Worm (Caenorhabditis elegans) whole organism, late embryonic: ENCODE measurements around the gene bus-4.

ENCODE experiments used
- K02D7.2 ChIP-seq: sonication (generic microtip); optimal IDR thresholded peaks from 2 replicates; lab custom pipeline; 2017; ENCODE audit warnings: mild to moderate bottlenecking, missing genetic modification characterization, missing compliant biosample characterization
- T23F11.4 ChIP-seq: fragments of 200-800 bp; sonication (Bioruptor generic); optimal IDR thresholded peaks from 2 replicates; lab custom pipeline; 2018; ENCODE audit warnings: mild to moderate bottlenecking, missing genetic modification characterization, missing compliant biosample characterization
- Y22D7AL.16 ChIP-seq: sonication (generic microtip); optimal IDR thresholded peaks from 2 replicates; lab custom pipeline; 2016; ENCODE audit warnings: missing genetic modification characterization, missing compliant biosample characterization
- ama-1 ChIP-seq: fragments of 150-350 bp; optimal IDR thresholded peaks from 2 replicates; lab custom pipeline; 2014
- ceh-18 ChIP-seq: sonication (generic microtip); optimal IDR thresholded peaks from 2 replicates; lab custom pipeline; 2016; ENCODE audit warnings: missing genetic modification characterization, missing compliant biosample characterization
- ceh-24 ChIP-seq: sonication (generic microtip); optimal IDR thresholded peaks from 2 replicates; lab custom pipeline; 2016; ENCODE audit warnings: mild to moderate bottlenecking, missing genetic modification characterization, missing compliant biosample characterization
- ceh-31 ChIP-seq: sonication (generic microtip); optimal IDR thresholded peaks from 2 replicates; lab custom pipeline; 2016; ENCODE audit warnings: missing genetic modification characterization, missing compliant biosample characterization
- ceh-48 ChIP-seq: sonication (generic microtip); optimal IDR thresholded peaks from 2 replicates; lab custom pipeline; 2016; ENCODE audit warnings: missing genetic modification characterization, inconsistent platforms, missing compliant biosample characterization
- ceh-6 ChIP-seq: fragments of 200-800 bp; sonication (Bioruptor generic); optimal IDR thresholded peaks from 2 replicates; lab custom pipeline; 2018; ENCODE audit warnings: mild to moderate bottlenecking, missing genetic modification characterization, missing compliant biosample characterization
- che-1 ChIP-seq: sonication (generic microtip); optimal IDR thresholded peaks from 2 replicates; lab custom pipeline; 2016; ENCODE audit warnings: mild to moderate bottlenecking, missing genetic modification characterization, missing compliant biosample characterization
- dmd-4 ChIP-seq: sonication (generic microtip); optimal IDR thresholded peaks from 2 replicates; lab custom pipeline; 2016; ENCODE audit warnings: borderline replicate concordance, missing genetic modification characterization, missing compliant biosample characterization
- dve-1 ChIP-seq: sonication (generic microtip); optimal IDR thresholded peaks from 2 replicates; lab custom pipeline; 2017; ENCODE audit warnings: antibody characterized with exemption, mild to moderate bottlenecking, missing genetic modification characterization, missing compliant biosample characterization
- ets-4 ChIP-seq: sonication (generic microtip); optimal IDR thresholded peaks from 2 replicates; lab custom pipeline; 2016; ENCODE audit warnings: missing genetic modification characterization, missing compliant biosample characterization
- eyg-1 ChIP-seq: sonication (generic microtip); optimal IDR thresholded peaks from 2 replicates; lab custom pipeline; 2016; ENCODE audit warnings: missing genotype, missing genetic modification characterization, missing compliant biosample characterization
- fkh-10 ChIP-seq: fragments of 150-350 bp; optimal IDR thresholded peaks from 2 replicates; lab custom pipeline; 2014; ENCODE audit warnings: missing biosample characterization, missing genetic modification reagents, missing genetic modification characterization
- gmeb-2 ChIP-seq: sonication (generic microtip); optimal IDR thresholded peaks from 2 replicates; lab custom pipeline; 2016; ENCODE audit warnings: missing genetic modification characterization, inconsistent platforms, missing compliant biosample characterization
- hlh-15 ChIP-seq: sonication (generic microtip); optimal IDR thresholded peaks from 2 replicates; lab custom pipeline; 2016; ENCODE audit warnings: missing genetic modification characterization, missing compliant biosample characterization
- hlh-6 ChIP-seq: sonication (generic microtip); optimal IDR thresholded peaks from 2 replicates; lab custom pipeline; 2016; ENCODE audit warnings: missing genotype, missing genetic modification characterization, missing compliant biosample characterization
- lin-11 ChIP-seq: fragments of 200-800 bp; sonication (Bioruptor generic); optimal IDR thresholded peaks from 2 replicates; lab custom pipeline; 2018; ENCODE audit warnings: mild to moderate bottlenecking, missing genetic modification characterization, missing compliant biosample characterization
- nfya-1 ChIP-seq: sonication (generic microtip); optimal IDR thresholded peaks from 2 replicates; lab custom pipeline; 2017; ENCODE audit warnings: missing genetic modification characterization, mild to moderate bottlenecking, missing compliant biosample characterization, antibody characterized with exemption, moderate library complexity
- nhr-11 ChIP-seq: fragments of 150-350 bp; optimal IDR thresholded peaks from 2 replicates; lab custom pipeline; 2014; ENCODE audit warnings: missing biosample characterization, missing genetic modification characterization
- nhr-232 ChIP-seq: sonication (generic microtip); optimal IDR thresholded peaks from 2 replicates; lab custom pipeline; 2016; ENCODE audit warnings: missing genetic modification characterization, missing compliant biosample characterization
- npax-4 ChIP-seq: sonication (generic microtip); optimal IDR thresholded peaks from 2 replicates; lab custom pipeline; 2016; ENCODE audit warnings: missing genetic modification characterization, missing compliant biosample characterization
- pag-3 ChIP-seq: sonication (generic microtip); optimal IDR thresholded peaks from 2 replicates; lab custom pipeline; 2016; ENCODE audit warnings: missing compliant biosample characterization, missing genetic modification characterization, borderline replicate concordance
- pat-9 ChIP-seq: fragments of 200-800 bp; sonication (Bioruptor generic); optimal IDR thresholded peaks from 2 replicates; lab custom pipeline; 2018; ENCODE audit warnings: mild to moderate bottlenecking, missing genetic modification characterization, moderate library complexity, missing compliant biosample characterization
- pax-1 ChIP-seq: fragments of 150-350 bp; optimal IDR thresholded peaks from 2 replicates; lab custom pipeline; 2014; ENCODE audit warnings: missing biosample characterization, missing genetic modification characterization
- pha-2 ChIP-seq: sonication (generic microtip); optimal IDR thresholded peaks from 2 replicates; lab custom pipeline; 2017; ENCODE audit warnings: mild to moderate bottlenecking, missing genetic modification characterization, missing compliant biosample characterization
- pha-4 ChIP-seq: fragments of 150-350 bp; optimal IDR thresholded peaks from 2 replicates; lab custom pipeline; 2018; ENCODE audit warnings: missing biosample characterization, missing genetic modification reagents, missing genetic modification characterization
- pqm-1 ChIP-seq: sonication (generic microtip); optimal IDR thresholded peaks from 2 replicates; lab custom pipeline; 2016; ENCODE audit warnings: missing genetic modification characterization, missing compliant biosample characterization
- sox-4 ChIP-seq: sonication (generic microtip); optimal IDR thresholded peaks from 2 replicates; lab custom pipeline; 2017; ENCODE audit warnings: mild to moderate bottlenecking, missing genetic modification characterization, inconsistent platforms, missing compliant biosample characterization
- tbx-2 ChIP-seq: sonication (generic microtip); optimal IDR thresholded peaks from 2 replicates; lab custom pipeline; 2016; ENCODE audit warnings: missing genetic modification characterization, missing compliant biosample characterization
- tbx-7 ChIP-seq: sonication (generic microtip); optimal IDR thresholded peaks from 2 replicates; lab custom pipeline; 2016; ENCODE audit warnings: missing genotype, missing genetic modification characterization, missing compliant biosample characterization
- unc-55 ChIP-seq: sonication (generic microtip); optimal IDR thresholded peaks from 2 replicates; lab custom pipeline; 2017; ENCODE audit warnings: missing biosample characterization, missing genetic modification reagents, missing genetic modification characterization
- unc-86 ChIP-seq: sonication (generic microtip); optimal IDR thresholded peaks from 2 replicates; lab custom pipeline; 2016; ENCODE audit warnings: missing genetic modification characterization, missing compliant biosample characterization
- ztf-16 ChIP-seq: sonication (generic microtip); optimal IDR thresholded peaks from 2 replicates; lab custom pipeline; 2017; ENCODE audit warnings: missing genetic modification characterization, missing compliant biosample characterization

The bus-4 gene

ce11 chrIV:4660151-4661041, 27.7 kb upstream of the bus-4 start, which contains the start of the genes F29B9.11 and jmjd-1.2 (continued):
- TF ChIP-seq pqm-1 (tag; lab: Kevin White, UChicago) (peak; percentile 92), nfya-1 (peak; percentile 59), unc-86 (tag; lab: Kevin White, UChicago) (peak; percentile 83)

- no peak for TF ChIP-seq ceh-48 (tag; lab: Kevin White, UChicago)
- no peak for TF ChIP-seq ama-1 (lab: Kevin White, UChicago)
- no peak for TF ChIP-seq Y22D7AL.16 (tag; lab: Kevin White, UChicago)
- no peak for TF ChIP-seq T23F11.4 (GFP tag; lab: Kevin White, UChicago)
- TF ChIP-seq pha-4: no peak
- no peak for TF ChIP-seq npax-4 (tag; lab: Kevin White, UChicago)
- TF ChIP-seq ceh-31 (tag; lab: Kevin White, UChicago): no peak
- no peak for TF ChIP-seq fkh-10 (GFP tag; lab: Kevin White, UChicago)
- TF ChIP-seq pat-9 (tag; lab: Kevin White, UChicago): no peak
- no peak for TF ChIP-seq eyg-1 (tag; lab: Kevin White, UChicago)
- no peak for TF ChIP-seq ceh-24 (tag; lab: Kevin White, UChicago)
- TF ChIP-seq nhr-11 (tag; lab: Kevin White, UChicago): no peak
- no peak for TF ChIP-seq pax-1 (tag; lab: Kevin White, UChicago)
- TF ChIP-seq lin-11 (tag; lab: Kevin White, UChicago): no peak
- no peak for TF ChIP-seq K02D7.2 (tag; lab: Kevin White, UChicago)
- TF ChIP-seq hlh-6 (tag; lab: Kevin White, UChicago): no peak
- no peak for TF ChIP-seq ets-4 (tag; lab: Kevin White, UChicago)
- TF ChIP-seq pha-2: no peak
Observed at ce11 chrIV:4665079-4665478, 23.0 kb upstream of the bus-4 start, which contains the start of gene F29B9.1. F29B9.1 (plus strand) TSS chrIV:4665379.

DNA sequence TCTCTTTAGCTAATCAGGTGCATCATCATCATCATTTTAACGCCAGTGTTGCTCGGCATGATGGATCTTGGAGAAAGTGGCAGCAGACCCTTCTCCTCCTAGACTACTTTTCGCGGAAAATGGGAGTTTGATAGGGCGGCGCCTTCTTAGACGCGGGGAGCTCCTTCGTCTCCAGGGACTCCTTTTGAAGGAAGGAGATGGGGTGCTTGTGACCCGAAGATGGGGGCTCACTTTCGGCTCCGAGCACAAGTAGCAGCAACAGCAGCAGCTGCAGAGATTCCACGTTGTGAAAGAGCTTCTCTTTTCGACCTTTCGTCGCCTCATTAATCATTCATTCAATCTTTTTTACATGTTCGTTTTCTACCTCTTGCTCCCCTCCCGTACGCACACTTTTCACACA, 20.7 kb upstream of the bus-4 start:
- TF ChIP-seq ceh-18 (tag; lab: Kevin White, UChicago): peak; percentile 1
- no peak for TF ChIP-seq pat-9 (tag; lab: Kevin White, UChicago)

ce11 chrIV:4667835-4668234, 20.2 kb upstream of the bus-4 start:
- TF ChIP-seq dmd-4 (tag; lab: Kevin White, UChicago) (no peak), lin-11 (tag; lab: Kevin White, UChicago) (no peak), ceh-24 (tag; lab: Kevin White, UChicago) (no peak), gmeb-2 (tag; lab: Kevin White, UChicago) (no peak), ceh-31 (tag; lab: Kevin White, UChicago) (no peak), hlh-15 (no peak), unc-55 (GFP tag; lab: Kevin White, UChicago) (no peak), ceh-6 (GFP tag; lab: Kevin White, UChicago) (no peak), dve-1 (no peak), pqm-1 (tag; lab: Kevin White, UChicago) (no peak), ceh-18 (tag; lab: Kevin White, UChicago) (no peak), nhr-232 (tag; lab: Kevin White, UChicago) (no peak), che-1 (tag; lab: Kevin White, UChicago) (no peak), sox-4 (tag; lab: Kevin White, UChicago) (no peak), pag-3 (tag; lab: Kevin White, UChicago) (no peak), tbx-2 (tag; lab: Kevin White, UChicago) (no peak), ztf-16 (tag; lab: Kevin White, UChicago) (no peak), pha-2 (no peak), tbx-7 (no peak), nhr-11 (tag; lab: Kevin White, UChicago) (no peak)
